Fruit fly (Drosophila melanogaster): ENCODE results near the gene CG8476.

Gene CG8476

dm6 chr3R:13191299-13191698, 29.1 kb downstream of the CG8476 start, which contains the start of gene CG8141:
CG8141 (plus strand) TSS chr3R:13191599.
- no peak for TF ChIP-seq CG14655 (GFP tag; optimal IDR thresholded peaks at IDR 0.05)
- no peak for TF ChIP-seq Snoo (tag; optimal IDR thresholded peaks at IDR 0.05)
- no peak for TF ChIP-seq CG15710 (tag; optimal IDR thresholded peaks at IDR 0.05)
- TF ChIP-seq Pif1B (GFP tag; optimal IDR thresholded peaks at IDR 0.05): no peak
- TF ChIP-seq CG34367 (tag; optimal IDR thresholded peaks at IDR 0.05): no peak
- no peak for TF ChIP-seq CG9948 (tag; optimal IDR thresholded peaks at IDR 0.05)
- TF ChIP-seq CG8301 (tag; optimal IDR thresholded peaks at IDR 0.05): no peak
- TF ChIP-seq CG4496 (GFP tag; IDR thresholded peaks at IDR 0.05): no peak
- no peak for TF ChIP-seq CG10348 (GFP tag; IDR thresholded peaks at IDR 0.05)
- TF ChIP-seq Ets98B (GFP tag; IDR thresholded peaks at IDR 0.05): no peak
- TF ChIP-seq CG32121 (GFP tag; IDR thresholded peaks at IDR 0.05): no peak
- TF ChIP-seq EcR (GFP tag; optimal IDR thresholded peaks at IDR 0.05): no peak
- TF ChIP-seq D1 (tag; optimal IDR thresholded peaks at IDR 0.05): no peak
- TF ChIP-seq rn (GFP tag; IDR thresholded peaks at IDR 0.05): no peak
- no peak for TF ChIP-seq CG17806 (tag; optimal IDR thresholded peaks at IDR 0.05)

- TF ChIP-seq CG4496 (GFP tag; IDR thresholded peaks at IDR 0.05) (no peak), CG34367 (tag; optimal IDR thresholded peaks at IDR 0.05) (no peak), D1 (tag; optimal IDR thresholded peaks at IDR 0.05) (no peak), fd96Ca (GFP tag; IDR thresholded peaks at IDR 0.05) (no peak), CG17806 (tag; optimal IDR thresholded peaks at IDR 0.05) (no peak), CG13204 (GFP tag; optimal IDR thresholded peaks at IDR 0.05) (no peak), gl (tag; optimal IDR thresholded peaks at IDR 0.05) (no peak), CG32121 (GFP tag; IDR thresholded peaks at IDR 0.05) (no peak), Snoo (tag; optimal IDR thresholded peaks at IDR 0.05) (no peak)
Measured at dm6 chr3R:13188219-13188618, 32.2 kb downstream of the CG8476 start, which contains the start of gene CG14380. CG14380 (plus strand) TSS chr3R:13188519.

- TF ChIP-seq Pif1B (GFP tag; optimal IDR thresholded peaks at IDR 0.05) (no peak), CG9948 (tag; optimal IDR thresholded peaks at IDR 0.05) (no peak), CG4496 (GFP tag; IDR thresholded peaks at IDR 0.05) (no peak), CG14655 (GFP tag; optimal IDR thresholded peaks at IDR 0.05) (no peak), CG12605 (GFP tag; IDR thresholded peaks at IDR 0.05) (no peak), rn (GFP tag; IDR thresholded peaks at IDR 0.05) (no peak), Pif1A (GFP tag; optimal IDR thresholded peaks at IDR 0.05) (no peak), fd96Ca (GFP tag; IDR thresholded peaks at IDR 0.05) (no peak), CG10348 (GFP tag; IDR thresholded peaks at IDR 0.05) (no peak), CG32121 (GFP tag; IDR thresholded peaks at IDR 0.05) (no peak), CG13204 (GFP tag; optimal IDR thresholded peaks at IDR 0.05) (no peak)
Measured at dm6 chr3R:13186396-13186795, 34.0 kb downstream of the CG8476 start, which contains the start of gene CG8508. CG8508 (minus strand) TSS chr3R:13186496.

- TF ChIP-seq Snoo (tag; optimal IDR thresholded peaks at IDR 0.05) (no peak), CG4496 (GFP tag; IDR thresholded peaks at IDR 0.05) (no peak), CG10348 (GFP tag; IDR thresholded peaks at IDR 0.05) (no peak), CG8159 (tag; optimal IDR thresholded peaks at IDR 0.05) (no peak), EcR (GFP tag; optimal IDR thresholded peaks at IDR 0.05) (no peak), gl (tag; optimal IDR thresholded peaks at IDR 0.05) (no peak), CG8301 (tag; optimal IDR thresholded peaks at IDR 0.05) (no peak), CG12605 (GFP tag; IDR thresholded peaks at IDR 0.05) (no peak), Pif1B (GFP tag; optimal IDR thresholded peaks at IDR 0.05) (no peak), Pif1A (GFP tag; optimal IDR thresholded peaks at IDR 0.05) (no peak), CG14655 (GFP tag; optimal IDR thresholded peaks at IDR 0.05) (no peak), Ets98B (GFP tag; IDR thresholded peaks at IDR 0.05) (no peak)
Measured at dm6 chr3R:13181004-13181403, 39.4 kb downstream of the CG8476 start, which contains the start of gene CG8138. CG8138 (plus strand) TSS chr3R:13181304.
